Fruit fly (Drosophila melanogaster): ENCODE data around the gene CG46523.

CG46523 gene

DNA sequence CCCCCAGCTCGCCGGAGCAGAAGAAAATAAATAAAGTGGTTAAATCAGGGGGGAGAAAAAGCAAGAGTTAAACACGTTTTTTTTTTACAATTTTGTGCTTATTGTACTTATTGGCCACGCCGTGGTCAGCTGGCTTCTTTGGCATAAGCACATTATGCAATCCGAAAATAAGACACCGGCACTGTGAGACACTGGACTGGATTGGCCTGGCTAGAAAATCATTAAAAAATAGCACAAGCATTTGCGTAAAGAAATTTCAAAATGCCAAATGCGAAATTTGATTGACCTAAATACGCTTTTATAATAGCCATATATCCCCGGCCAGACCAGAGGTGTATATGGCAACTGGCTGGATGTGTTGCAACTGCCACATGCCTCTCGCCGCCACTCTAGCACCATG lies 34.5 kb downstream of the CG46523 start:
- TF ChIP-seq Hr96 (GFP tag; optimal IDR thresholded peaks at IDR 0.05) (no peak), CG7101 (tag; optimal IDR thresholded peaks at IDR 0.05) (no peak)

DNA sequence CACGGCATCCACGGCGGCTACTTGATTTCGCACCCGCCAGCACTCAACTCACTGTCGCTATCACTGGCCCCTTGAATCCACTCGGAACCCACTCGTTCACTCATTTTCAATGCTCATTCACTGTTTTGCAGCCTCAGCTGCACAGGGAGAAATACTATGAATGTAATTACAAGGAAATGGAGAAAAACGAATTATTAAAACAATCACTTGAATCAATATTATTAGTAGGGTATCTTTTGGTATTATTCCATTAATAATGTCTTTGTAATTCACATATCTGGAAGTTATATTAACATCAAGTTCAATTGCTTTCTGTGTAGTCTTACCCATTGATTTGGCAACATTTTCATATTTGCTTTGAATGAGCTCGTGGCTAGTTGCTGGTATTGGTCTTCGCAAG lies 38.3 kb downstream of the CG46523 start:
- no peak for TF ChIP-seq CG14711 (tag; optimal IDR thresholded peaks at IDR 0.05)
- TF ChIP-seq Mnt (GFP tag; optimal IDR thresholded peaks at IDR 0.05) = no peak
- no peak for TF ChIP-seq CG12768 (GFP tag; optimal IDR thresholded peaks at IDR 0.05)
- TF ChIP-seq CG7045 (GFP tag; optimal IDR thresholded peaks at IDR 0.05) = no peak

DNA sequence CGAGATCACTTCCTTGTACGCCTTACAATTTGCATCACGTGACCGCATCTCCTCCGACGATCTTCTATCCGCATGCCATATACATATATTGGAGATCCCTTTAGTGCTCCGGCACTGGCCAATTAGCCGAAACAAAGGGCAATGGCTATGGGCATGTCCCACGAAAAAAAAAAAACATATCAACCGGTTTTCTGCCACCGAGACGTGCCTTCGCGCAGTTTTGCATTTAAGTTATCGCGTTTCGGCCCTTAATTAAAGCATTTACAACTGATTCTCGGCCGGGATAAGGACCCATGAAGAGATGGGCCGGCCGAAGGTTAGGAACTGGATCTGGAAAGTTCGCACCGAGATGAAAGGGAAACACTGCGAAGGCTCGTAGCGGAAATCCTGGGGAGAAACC lies 39.3 kb downstream of the CG46523 start:
- no peak for TF ChIP-seq cic (GFP tag; optimal IDR thresholded peaks at IDR 0.05)
- TF ChIP-seq tj (GFP tag; optimal IDR thresholded peaks at IDR 0.05) = no peak
- no peak for TF ChIP-seq kay (GFP tag; ENCODE audit: borderline replicate concordance)
- no peak for TF ChIP-seq Clk (GFP tag; optimal IDR thresholded peaks at IDR 0.05)
- no peak for TF ChIP-seq CG7045 (GFP tag; optimal IDR thresholded peaks at IDR 0.05)
- TF ChIP-seq ovo (GFP tag; optimal IDR thresholded peaks at IDR 0.05) = no peak
- TF ChIP-seq CG12768 (GFP tag; optimal IDR thresholded peaks at IDR 0.05) = no peak
- TF ChIP-seq toe (GFP tag; optimal IDR thresholded peaks at IDR 0.05) = no peak
- no peak for TF ChIP-seq Crg-1 (GFP tag; optimal IDR thresholded peaks at IDR 0.05)
- no peak for TF ChIP-seq bab1 (GFP tag; optimal IDR thresholded peaks at IDR 0.05)
- no peak for TF ChIP-seq CG33017 (tag; optimal IDR thresholded peaks at IDR 0.05)
- no peak for TF ChIP-seq Mnt (GFP tag; optimal IDR thresholded peaks at IDR 0.05)
- TF ChIP-seq CG5204 (GFP tag; optimal IDR thresholded peaks at IDR 0.05) = no peak
- no peak for TF ChIP-seq pad (GFP tag; optimal IDR thresholded peaks at IDR 0.05)

DNA sequence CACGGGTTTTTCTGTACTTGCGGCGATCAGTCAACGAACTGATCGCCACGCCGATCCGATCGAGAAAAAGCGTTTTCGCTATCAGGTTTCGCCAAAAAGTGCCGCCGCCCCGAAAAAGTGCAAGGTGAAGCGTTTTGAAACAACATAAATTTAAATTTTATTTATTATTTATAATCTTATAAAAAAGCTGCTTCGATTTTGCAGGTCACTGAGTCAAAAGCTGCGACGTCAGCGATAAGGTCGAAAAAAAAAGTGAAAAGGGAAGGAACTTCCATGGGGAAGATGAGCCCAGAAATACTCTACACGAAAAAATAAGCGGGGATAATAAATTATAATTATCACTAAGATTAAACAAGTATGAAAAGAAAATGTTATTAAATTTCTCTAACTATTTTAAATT lies 41.2 kb downstream of the CG46523 start:
- no peak for TF ChIP-seq pad (GFP tag; optimal IDR thresholded peaks at IDR 0.05)
- TF ChIP-seq tj (GFP tag; optimal IDR thresholded peaks at IDR 0.05) = peak; percentile 86
- TF ChIP-seq CG12768 (GFP tag; optimal IDR thresholded peaks at IDR 0.05) = no peak
- no peak for TF ChIP-seq CG11617 (GFP tag; optimal IDR thresholded peaks at IDR 0.05)
- no peak for TF ChIP-seq cnc (optimal IDR thresholded peaks at IDR 0.05)

DNA sequence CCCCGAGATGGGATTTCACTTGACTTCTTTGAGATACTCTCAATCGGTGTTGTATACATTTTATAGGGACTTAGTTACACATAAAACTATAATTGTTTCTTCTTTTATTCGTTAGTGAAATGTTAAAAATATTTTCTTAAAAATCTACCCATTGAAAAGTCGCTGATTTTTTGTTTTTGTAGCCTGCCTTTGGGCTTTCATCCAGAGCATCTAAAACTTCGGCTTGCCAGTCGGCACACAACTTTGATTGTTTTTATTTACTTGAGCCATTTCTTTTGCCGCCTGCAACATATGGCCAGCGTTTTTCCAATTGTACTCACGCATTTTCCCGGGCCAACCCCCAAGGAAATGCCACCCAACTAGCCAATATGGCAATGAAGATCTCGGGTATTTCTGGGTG lies 47.0 kb downstream of the CG46523 start:
- TF ChIP-seq CG11617 (GFP tag; optimal IDR thresholded peaks at IDR 0.05) (no peak), cic (GFP tag; optimal IDR thresholded peaks at IDR 0.05) (no peak), CG33017 (tag; optimal IDR thresholded peaks at IDR 0.05) (no peak), pad (GFP tag; optimal IDR thresholded peaks at IDR 0.05) (no peak), bab1 (GFP tag; optimal IDR thresholded peaks at IDR 0.05) (no peak), Mnt (GFP tag; optimal IDR thresholded peaks at IDR 0.05) (no peak), CG1620 (GFP tag; optimal IDR thresholded peaks at IDR 0.05) (no peak), tj (GFP tag; optimal IDR thresholded peaks at IDR 0.05) (no peak), CG7101 (tag; optimal IDR thresholded peaks at IDR 0.05) (no peak)

DNA sequence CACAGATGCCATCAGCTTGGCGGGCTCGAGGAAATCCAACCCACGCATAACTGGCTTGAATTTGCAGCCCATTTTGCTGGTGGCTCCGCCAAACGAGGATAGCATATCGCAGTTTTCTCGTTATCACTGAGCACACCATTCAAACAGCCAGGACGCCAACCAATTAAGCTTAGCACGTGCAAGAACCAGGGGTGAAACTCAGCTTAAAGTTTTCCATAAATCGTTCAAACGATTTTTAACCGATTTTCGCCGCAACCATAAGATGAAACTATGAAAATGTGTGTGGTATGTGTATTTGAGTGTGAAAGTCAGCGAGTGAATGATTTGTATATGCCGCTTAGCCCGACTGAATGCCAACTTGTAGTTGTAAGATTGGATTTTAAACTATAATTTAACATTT lies 48.0 kb downstream of the CG46523 start:
- no peak for TF ChIP-seq cnc (optimal IDR thresholded peaks at IDR 0.05)
- TF ChIP-seq Clk (GFP tag; optimal IDR thresholded peaks at IDR 0.05) = no peak
- TF ChIP-seq CG1620 (GFP tag; optimal IDR thresholded peaks at IDR 0.05) = no peak
- no peak for TF ChIP-seq CG11617 (GFP tag; optimal IDR thresholded peaks at IDR 0.05)
- TF ChIP-seq CG7045 (GFP tag; optimal IDR thresholded peaks at IDR 0.05) = no peak

DNA sequence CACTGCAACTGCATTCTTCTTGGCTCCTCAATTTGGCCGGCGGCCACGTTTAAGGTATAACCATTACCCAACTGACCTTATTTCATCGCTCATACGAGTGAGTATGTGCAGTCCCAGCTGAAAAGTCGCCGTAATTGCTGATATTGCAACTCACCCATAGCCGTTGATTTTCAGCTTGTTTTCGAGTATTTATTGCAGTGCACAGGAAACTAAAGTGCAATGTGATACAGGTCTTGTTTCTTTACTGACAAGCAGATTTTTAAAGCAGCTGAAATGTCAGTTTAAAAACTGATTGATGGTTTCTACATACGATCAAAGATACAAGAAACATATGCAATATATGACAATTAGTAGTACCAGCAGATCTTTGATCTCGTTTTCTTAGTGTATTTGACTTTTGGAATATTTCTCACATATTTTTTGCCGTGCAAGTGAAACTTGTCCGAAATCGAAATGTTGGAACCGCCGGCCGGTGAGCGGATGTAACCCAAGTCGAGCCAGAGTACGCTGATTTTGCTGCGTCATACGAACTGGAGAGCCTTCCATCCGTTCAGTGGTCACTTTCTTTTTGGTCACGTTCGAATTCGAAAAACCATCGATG lies 50.9 kb downstream of the CG46523 start:
- TF ChIP-seq CG1620 (GFP tag; optimal IDR thresholded peaks at IDR 0.05) = no peak
- peak; percentile 99 for TF ChIP-seq tj (GFP tag; optimal IDR thresholded peaks at IDR 0.05)

DNA sequence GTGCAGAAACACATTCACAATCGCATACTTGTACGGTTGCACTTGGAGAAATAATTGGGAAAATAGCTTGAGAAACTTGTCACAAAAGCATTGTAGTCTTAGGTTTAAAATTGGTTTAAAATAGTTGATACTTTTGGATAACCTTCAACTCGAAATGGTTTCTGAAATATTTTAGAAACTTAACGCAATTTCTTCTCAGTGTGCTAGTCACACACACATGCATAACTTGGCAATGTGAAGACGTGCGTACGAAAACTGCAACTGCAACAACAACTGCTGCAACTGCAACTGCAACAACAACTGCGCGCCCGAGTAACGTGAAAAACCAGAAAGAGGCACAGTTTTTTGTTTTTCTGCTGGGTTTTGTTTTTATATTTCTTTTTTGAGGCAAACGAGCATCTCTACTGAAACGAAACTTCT lies 52.8 kb downstream of the CG46523 start:
- TF ChIP-seq Mnt (GFP tag; optimal IDR thresholded peaks at IDR 0.05) (no peak), ovo (GFP tag; optimal IDR thresholded peaks at IDR 0.05) (no peak), pad (GFP tag; optimal IDR thresholded peaks at IDR 0.05) (peak; percentile 8), Crg-1 (GFP tag; optimal IDR thresholded peaks at IDR 0.05) (no peak), bab1 (GFP tag; optimal IDR thresholded peaks at IDR 0.05) (peak; percentile 72), CG14711 (tag; optimal IDR thresholded peaks at IDR 0.05) (peak; percentile 32), CG7101 (tag; optimal IDR thresholded peaks at IDR 0.05) (peak; percentile 24), CG11617 (GFP tag; optimal IDR thresholded peaks at IDR 0.05) (no peak), cnc (optimal IDR thresholded peaks at IDR 0.05) (no peak), kay (GFP tag; ENCODE audit: borderline replicate concordance) (no peak), CG5204 (GFP tag; optimal IDR thresholded peaks at IDR 0.05) (no peak), CG1620 (GFP tag; optimal IDR thresholded peaks at IDR 0.05) (no peak), toe (GFP tag; optimal IDR thresholded peaks at IDR 0.05) (no peak), CG33017 (tag; optimal IDR thresholded peaks at IDR 0.05) (no peak), Hr96 (GFP tag; optimal IDR thresholded peaks at IDR 0.05) (no peak)
